Fruit fly (Drosophila melanogaster) whole organism, wandering third instar larva: ENCODE data around the gene CG32847.

ENCODE experiments used
- CG32264 ChIP-seq: fragments of 200-800 bp; sonication (Bioruptor generic); optimal IDR thresholded peaks from 2 replicates; lab custom pipeline; 2016; ENCODE audit warnings: missing biosample characterization, missing genetic modification characterization
- CG9705 ChIP-seq: fragments of 200-800 bp; sonication (Bioruptor generic); optimal IDR thresholded peaks from 2 replicates; lab custom pipeline; 2018; ENCODE audit warnings: missing biosample characterization, mild to moderate bottlenecking, missing genetic modification characterization
- Dfd ChIP-seq: fragments of >200 bp; optimal IDR thresholded peaks from 2 replicates; lab custom pipeline; 2017; ENCODE audit warnings: missing biosample characterization, missing genetic modification characterization
- Dif ChIP-seq: fragments of 200-275, 200-300 bp; sonication (Bioruptor generic); optimal IDR thresholded peaks from 2 replicates; lab custom pipeline; 2018; ENCODE audit warnings: missing biosample characterization, missing genetic modification characterization; ENCODE audit not compliant: partially characterized antibody
- GATAd ChIP-seq: sonication (Bioruptor generic); optimal IDR thresholded peaks from 2 replicates; lab custom pipeline; 2016; ENCODE audit warnings: missing biosample characterization, missing genetic modification characterization
- HLH106 ChIP-seq: fragments of 200-800 bp; optimal IDR thresholded peaks from 3 replicates; lab custom pipeline; 2019; ENCODE audit warnings: missing biosample characterization, mild to moderate bottlenecking, missing genetic modification characterization, moderate library complexity
- Hnf4 ChIP-seq: fragments of 200-800 bp; sonication (Bioruptor generic); optimal IDR thresholded peaks from 2 replicates; lab custom pipeline; 2016; ENCODE audit warnings: missing biosample characterization, mild to moderate bottlenecking, missing genetic modification characterization
- Hr78 ChIP-seq: fragments of >200 bp; optimal IDR thresholded peaks from 2 replicates; lab custom pipeline; 2017; ENCODE audit warnings: missing biosample characterization, missing genetic modification characterization
- Jra ChIP-seq: sonication (Bioruptor generic); optimal IDR thresholded peaks from 2 replicates; lab custom pipeline; 2016; ENCODE audit warnings: missing biosample characterization, missing genetic modification characterization
- Mio ChIP-seq: sonication (Bioruptor generic); optimal IDR thresholded peaks from 2 replicates; lab custom pipeline; 2016; ENCODE audit warnings: missing biosample characterization, missing genetic modification characterization
- Myc ChIP-seq: fragments of >200 bp; optimal IDR thresholded peaks from 2 replicates; lab custom pipeline; 2017
- OdsH ChIP-seq: fragments of 200-800 bp; sonication (Bioruptor generic); optimal IDR thresholded peaks from 2 replicates; lab custom pipeline; 2016; ENCODE audit warnings: missing biosample characterization, mild to moderate bottlenecking, missing genetic modification characterization
- Rel ChIP-seq, 2 experiments: fragments of 200-800 bp; sonication (Bioruptor generic) in 1 of 2; optimal IDR thresholded peaks; 2 replicates in 1 of 2; 3 replicates in 1 of 2; lab custom pipeline; 2016 to 2019; ENCODE audit warnings: mild to moderate bottlenecking in 2 of 2, missing biosample characterization in 2 of 2, missing genetic modification characterization in 2 of 2, moderate library complexity in 1 of 2
- Vsx2 ChIP-seq: fragments of 200-300, 225-300 bp; sonication (Bioruptor generic); optimal IDR thresholded peaks from 2 replicates; lab custom pipeline; 2018; ENCODE audit warnings: missing biosample characterization, missing genetic modification characterization; ENCODE audit not compliant: partially characterized antibody
- br ChIP-seq: fragments of 200-800 bp; sonication (Bioruptor generic); optimal IDR thresholded peaks from 2 replicates; lab custom pipeline; 2016; ENCODE audit warnings: missing biosample characterization, missing genetic modification characterization
- dl ChIP-seq, 2 experiments: fragments of 175-275, 200-275 bp in 1 of 2; fragments of 200-275 bp in 1 of 2; sonication (Bioruptor generic); optimal IDR thresholded peaks; lab custom pipeline; 2018; ENCODE audit warnings: mild to moderate bottlenecking in 2 of 2, missing biosample characterization in 2 of 2, missing genetic modification characterization in 2 of 2, moderate library complexity in 2 of 2; ENCODE audit not compliant: partially characterized antibody in 2 of 2, insufficient read depth in 1 of 2
- dmrt93B ChIP-seq: fragments of 200-800 bp; sonication (Bioruptor generic); optimal IDR thresholded peaks from 2 replicates; lab custom pipeline; 2018; ENCODE audit warnings: missing biosample characterization, mild to moderate bottlenecking, missing genetic modification characterization
- dsf ChIP-seq: sonication (Bioruptor generic); optimal IDR thresholded peaks from 2 replicates; lab custom pipeline; 2016; ENCODE audit warnings: missing biosample characterization, missing genetic modification characterization, borderline replicate concordance
- ey ChIP-seq: fragments of 200-800 bp; sonication (Bioruptor generic); optimal IDR thresholded peaks from 2 replicates; lab custom pipeline; 2016; ENCODE audit warnings: missing biosample characterization, missing genetic modification characterization
- foxo ChIP-seq, 2 experiments: fragments of 200-800 bp; sonication (Bioruptor generic); optimal IDR thresholded peaks; 2 replicates in 1 of 2; 3 replicates in 1 of 2; lab custom pipeline; 2016 to 2017; ENCODE audit warnings: missing biosample characterization in 2 of 2, missing genetic modification characterization in 2 of 2
- h ChIP-seq: fragments of 200-800 bp; sonication (Bioruptor generic); optimal IDR thresholded peaks from 3 replicates; lab custom pipeline; 2016; ENCODE audit warnings: missing biosample characterization, mild to moderate bottlenecking, missing genetic modification characterization
- jim ChIP-seq: fragments of 175-275, 200-325 bp; sonication (Bioruptor generic); optimal IDR thresholded peaks from 2 replicates; lab custom pipeline; 2016; ENCODE audit warnings: missing biosample characterization, mild to moderate bottlenecking, missing genetic modification characterization
- pan ChIP-seq: fragments of >200 bp; optimal IDR thresholded peaks from 2 replicates; lab custom pipeline; 2017
- psq ChIP-seq: fragments of 200-800 bp; sonication (Bioruptor generic); optimal IDR thresholded peaks from 3 replicates; lab custom pipeline; 2017; ENCODE audit warnings: missing biosample characterization, mild to moderate bottlenecking, missing genetic modification characterization, moderate library complexity
- rgr ChIP-seq: fragments of 200-800 bp; sonication (Bioruptor generic); optimal IDR thresholded peaks from 3 replicates; lab custom pipeline; 2016; ENCODE audit warnings: missing biosample characterization, mild to moderate bottlenecking, missing genetic modification characterization
- sage ChIP-seq: fragments of 200-800 bp; sonication (Bioruptor generic); optimal IDR thresholded peaks from 2 replicates; lab custom pipeline; 2016; ENCODE audit warnings: missing biosample characterization, mild to moderate bottlenecking, missing genetic modification characterization
- tai ChIP-seq: sonication (Bioruptor generic); optimal IDR thresholded peaks from 2 replicates; lab custom pipeline; 2016; ENCODE audit warnings: missing biosample characterization, missing genetic modification characterization
- usp ChIP-seq: fragments of >200 bp; optimal IDR thresholded peaks from 2 replicates; lab custom pipeline; 2017; ENCODE audit warnings: missing biosample characterization, missing genetic modification characterization
- woc ChIP-seq: sonication (Bioruptor generic); optimal IDR thresholded peaks from 2 replicates; lab custom pipeline; 2016; ENCODE audit warnings: missing biosample characterization, mild to moderate bottlenecking, missing genetic modification characterization

CG32847 gene

DNA sequence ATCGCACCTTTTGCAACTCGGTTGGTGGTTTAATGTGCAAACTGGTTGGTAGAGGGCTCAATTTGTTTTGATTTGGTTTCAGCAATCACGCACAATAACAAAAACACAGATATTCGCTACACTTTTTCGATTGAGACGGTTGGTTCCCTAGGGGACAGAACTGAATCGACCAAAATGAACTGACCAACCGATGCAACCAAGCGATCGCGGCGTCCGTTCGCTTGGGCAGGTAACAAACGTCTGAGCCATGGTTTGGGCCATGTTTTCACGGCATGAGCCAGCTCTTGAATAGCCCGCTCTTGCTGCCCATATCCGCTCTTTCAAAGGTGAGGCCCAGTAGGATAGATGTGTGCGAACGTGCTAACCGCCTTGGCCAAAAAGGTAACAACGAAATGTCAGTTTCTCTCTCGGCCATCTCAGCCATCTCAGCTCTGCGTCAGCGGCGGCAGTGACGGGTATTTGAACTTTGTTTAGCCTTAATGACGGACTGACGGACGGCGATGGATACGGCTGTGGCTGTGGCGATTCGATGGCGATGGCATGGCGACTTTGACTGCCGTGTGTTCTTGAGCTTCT, 3.8 kb downstream of the CG32847 start, which contains the start of gene CG16959:
Gene CG16959 (minus strand): TSS at position 245 of the 576 bp plus-strand sequence.
- TF ChIP-seq Dif (GFP tag; lab: Kevin White, UChicago) (peak; percentile 33), psq (GFP tag; lab: Kevin White, UChicago) (peak; percentile 2), Mio (GFP tag; lab: Kevin White, UChicago) (no peak), Jra (GFP tag; lab: Kevin White, UChicago) (no peak), pan (no peak), br (GFP tag; lab: Kevin White, UChicago) (peak; percentile 9), Vsx2 (GFP tag; lab: Kevin White, UChicago) (no peak), Rel (GFP tag; optimal IDR thresholded peaks at IDR 0.05; lab: Kevin White, UChicago) (no peak), Rel (tag; optimal IDR thresholded peaks at IDR 0.05; lab: Kevin White, UChicago) (no peak), OdsH (GFP tag; lab: Kevin White, UChicago) (peak; percentile 17), dmrt93B (no peak), CG32264 (GFP tag; lab: Kevin White, UChicago) (no peak), woc (peak; percentile 8), Hnf4 (GFP tag; lab: Kevin White, UChicago) (no peak), dl (GFP tag; optimal IDR thresholded peaks at IDR 0.05; lab: Kevin White, UChicago; ENCODE audit: insufficient read depth in 1 of 2, partially characterized antibody in 2 of 2) (peak in 1 of 2 experiments; percentile 31)

DNA sequence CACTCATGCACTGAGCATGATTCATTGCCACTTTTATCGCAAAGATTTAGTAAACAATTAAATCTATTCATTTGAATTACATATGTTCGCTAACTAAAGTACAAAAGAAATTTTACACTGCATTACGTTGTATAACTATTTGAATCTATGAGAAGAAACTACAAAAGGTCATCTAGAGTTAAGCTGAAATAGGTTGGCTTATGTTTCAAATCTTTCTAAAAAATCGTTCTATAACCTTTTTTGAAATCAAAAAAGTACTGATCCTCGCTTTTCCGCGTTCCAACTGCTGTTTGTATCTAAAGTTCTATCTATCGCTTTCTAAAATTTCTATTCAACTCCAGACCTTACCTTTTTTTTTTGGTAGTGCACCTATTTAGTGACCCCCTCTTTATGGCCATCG, 4.3 kb downstream of the CG32847 start:
- TF ChIP-seq dsf (GFP tag; lab: Kevin White, UChicago) (no peak), dmrt93B (no peak), jim (GFP tag; lab: Kevin White, UChicago) (no peak), Dfd (GFP tag; lab: Kevin White, UChicago) (no peak), woc (no peak), Jra (GFP tag; lab: Kevin White, UChicago) (no peak), HLH106 (tag; lab: Kevin White, UChicago) (no peak), ey (GFP tag; lab: Kevin White, UChicago) (no peak), Vsx2 (GFP tag; lab: Kevin White, UChicago) (no peak), GATAd (GFP tag; lab: Kevin White, UChicago) (no peak), h (GFP tag; lab: Kevin White, UChicago) (no peak), pan (no peak), dl (GFP tag; optimal IDR thresholded peaks at IDR 0.05; lab: Kevin White, UChicago; ENCODE audit: insufficient read depth in 1 of 2, partially characterized antibody in 2 of 2) (no peak), Rel (GFP tag; optimal IDR thresholded peaks at IDR 0.05; lab: Kevin White, UChicago) (no peak), Rel (tag; optimal IDR thresholded peaks at IDR 0.05; lab: Kevin White, UChicago) (no peak), OdsH (GFP tag; lab: Kevin White, UChicago) (no peak), foxo (GFP tag; optimal IDR thresholded peaks at IDR 0.05; lab: Kevin White, UChicago) (no peak), Myc (no peak), psq (GFP tag; lab: Kevin White, UChicago) (no peak), rgr (GFP tag; lab: Kevin White, UChicago) (no peak)

DNA sequence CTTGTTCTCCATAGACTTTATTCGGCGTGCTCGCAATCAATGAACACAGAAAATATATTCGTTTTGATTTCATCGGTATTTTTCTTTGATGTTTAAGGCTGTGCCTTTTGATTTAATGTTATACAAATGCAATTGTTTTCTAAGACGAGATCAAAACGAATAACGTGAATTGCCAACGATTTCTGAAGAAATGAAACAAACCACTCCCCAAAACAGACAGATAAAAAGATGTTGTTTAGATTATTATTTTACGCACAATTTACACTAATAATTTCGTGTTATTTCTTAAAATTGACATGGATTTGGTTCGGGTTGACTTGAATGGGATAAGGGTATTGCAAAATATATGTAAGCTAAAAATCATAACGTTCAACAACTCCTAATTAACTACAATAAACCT, 9.9 kb downstream of the CG32847 start, which contains the start of gene CG13457:
Gene CG13457 (minus strand): TSS at position 101 of the 400 bp plus-strand sequence.
- TF ChIP-seq dsf (GFP tag; lab: Kevin White, UChicago), result no peak
- no peak for TF ChIP-seq Rel (GFP tag; optimal IDR thresholded peaks at IDR 0.05; lab: Kevin White, UChicago)
- TF ChIP-seq Rel (tag; optimal IDR thresholded peaks at IDR 0.05; lab: Kevin White, UChicago), result no peak
- no peak for TF ChIP-seq dmrt93B
- no peak for TF ChIP-seq Dfd (GFP tag; lab: Kevin White, UChicago)
- TF ChIP-seq pan, result no peak
- no peak for TF ChIP-seq Myc
- no peak for TF ChIP-seq foxo (GFP tag; optimal IDR thresholded peaks at IDR 0.05; lab: Kevin White, UChicago)
- TF ChIP-seq h (GFP tag; lab: Kevin White, UChicago), result no peak
- no peak for TF ChIP-seq CG9705 (GFP tag; lab: Kevin White, UChicago)
- no peak for TF ChIP-seq HLH106 (tag; lab: Kevin White, UChicago)
- no peak for TF ChIP-seq sage
- no peak for TF ChIP-seq psq (GFP tag; lab: Kevin White, UChicago)
- TF ChIP-seq usp (GFP tag; lab: Kevin White, UChicago), result no peak
- TF ChIP-seq jim (GFP tag; lab: Kevin White, UChicago), result no peak
- no peak for TF ChIP-seq Hr78 (GFP tag; lab: Kevin White, UChicago)
- no peak for TF ChIP-seq Mio (GFP tag; lab: Kevin White, UChicago)
- TF ChIP-seq tai (GFP tag; lab: Kevin White, UChicago), result no peak
